Worm (Caenorhabditis elegans) whole organism, mixed stage, embryonic: ENCODE results near the gene F02D8.4.

Source experiments
- M03D4.4 ChIP-seq: sonication (generic microtip); optimal IDR thresholded peaks from 2 replicates; lab custom pipeline; 2017; ENCODE audit warnings: mild to moderate bottlenecking, missing genetic modification characterization, missing compliant biosample characterization
- bed-3 ChIP-seq: fragments of 200-800 bp; sonication (Bioruptor generic); optimal IDR thresholded peaks from 3 replicates; lab custom pipeline; 2018; ENCODE audit warnings: mild to moderate bottlenecking, missing genetic modification characterization, moderate library complexity, missing compliant biosample characterization
- blmp-1 ChIP-seq: fragments of 150-350 bp; optimal IDR thresholded peaks from 2 replicates; lab custom pipeline; 2014; ENCODE audit warnings: missing biosample characterization, missing genetic modification characterization
- ceh-43 ChIP-seq: fragments of 200-800 bp; sonication (Bioruptor generic); optimal IDR thresholded peaks from 2 replicates; lab custom pipeline; 2018; ENCODE audit warnings: mild to moderate bottlenecking, missing genetic modification characterization, moderate library complexity, missing compliant biosample characterization
- ceh-83 ChIP-seq: fragments of 200-800 bp; sonication (Bioruptor generic); optimal IDR thresholded peaks from 2 replicates; lab custom pipeline; 2018; ENCODE audit warnings: mild to moderate bottlenecking, missing genetic modification characterization, missing compliant biosample characterization
- ces-1 ChIP-seq: fragments of 150-350 bp; optimal IDR thresholded peaks from 2 replicates; lab custom pipeline; 2014; ENCODE audit warnings: missing biosample characterization, missing genetic modification reagents, missing genetic modification characterization
- cnd-1 ChIP-seq: fragments of 200-800 bp; sonication (Bioruptor generic); optimal IDR thresholded peaks from 2 replicates; lab custom pipeline; 2018; ENCODE audit warnings: mild to moderate bottlenecking, missing genetic modification characterization, missing compliant biosample characterization
- elt-1 ChIP-seq: sonication (generic microtip); optimal IDR thresholded peaks from 2 replicates; lab custom pipeline; 2017; ENCODE audit warnings: missing genetic modification characterization, mild to moderate bottlenecking, missing compliant biosample characterization, antibody characterized with exemption, moderate library complexity, borderline replicate concordance; ENCODE audit not compliant: insufficient read depth
- elt-3 ChIP-seq: fragments of 150-350 bp; optimal IDR thresholded peaks from 2 replicates; lab custom pipeline; 2014; ENCODE audit warnings: missing biosample characterization, missing genetic modification characterization
- flh-1 ChIP-seq: fragments of 200-800 bp; sonication (Bioruptor generic); optimal IDR thresholded peaks from 2 replicates; lab custom pipeline; 2018; ENCODE audit warnings: mild to moderate bottlenecking, missing genetic modification characterization, moderate library complexity, missing compliant biosample characterization
- ham-2 ChIP-seq: fragments of 200-800 bp; sonication (Bioruptor generic); optimal IDR thresholded peaks from 2 replicates; lab custom pipeline; 2018; ENCODE audit warnings: mild to moderate bottlenecking, missing genetic modification characterization, missing compliant biosample characterization
- hlh-1 ChIP-seq: fragments of 150-350 bp; optimal IDR thresholded peaks from 2 replicates; lab custom pipeline; 2014; ENCODE audit warnings: missing biosample characterization, missing genetic modification reagents, missing genetic modification characterization
- lsy-2 ChIP-seq: fragments of 150-350 bp; optimal IDR thresholded peaks from 2 replicates; lab custom pipeline; 2014; ENCODE audit warnings: missing biosample characterization, missing genetic modification characterization
- mab-5 ChIP-seq: fragments of 150-350 bp; optimal IDR thresholded peaks from 2 replicates; lab custom pipeline; 2014; ENCODE audit warnings: missing biosample characterization, missing genetic modification characterization
- mep-1 ChIP-seq: fragments of 150-350 bp; optimal IDR thresholded peaks from 2 replicates; lab custom pipeline; 2017; ENCODE audit warnings: missing biosample characterization, missing genetic modification reagents, missing genetic modification characterization, inconsistent platforms
- mls-2 ChIP-seq: sonication (generic microtip); optimal IDR thresholded peaks from 2 replicates; lab custom pipeline; 2016; ENCODE audit warnings: mild to moderate bottlenecking, missing genetic modification characterization, moderate library complexity, missing compliant biosample characterization
- nhr-12 ChIP-seq: fragments of 150-350 bp; optimal IDR thresholded peaks from 2 replicates; lab custom pipeline; 2014; ENCODE audit warnings: missing biosample characterization, missing genetic modification characterization
- nhr-2 ChIP-seq: fragments of 150-350 bp; optimal IDR thresholded peaks from 2 replicates; lab custom pipeline; 2014; ENCODE audit warnings: missing biosample characterization, missing genetic modification characterization
- nhr-237 ChIP-seq: fragments of 150-350 bp; optimal IDR thresholded peaks from 2 replicates; lab custom pipeline; 2014; ENCODE audit warnings: missing biosample characterization, missing genetic modification characterization
- nhr-28 ChIP-seq: fragments of 150-350 bp; optimal IDR thresholded peaks from 2 replicates; lab custom pipeline; 2014; ENCODE audit warnings: missing biosample characterization, missing genetic modification characterization
- nhr-76 ChIP-seq: sonication (generic microtip); optimal IDR thresholded peaks from 2 replicates; lab custom pipeline; 2017; ENCODE audit warnings: missing biosample characterization, missing genetic modification characterization
- pha-4 ChIP-seq: fragments of 150-350 bp; optimal IDR thresholded peaks from 2 replicates; lab custom pipeline; 2018; ENCODE audit warnings: missing biosample characterization, missing genetic modification reagents, missing genetic modification characterization
- sem-2 ChIP-seq: fragments of 200-800 bp; sonication (Bioruptor generic); optimal IDR thresholded peaks from 2 replicates; lab custom pipeline; 2018; ENCODE audit warnings: mild to moderate bottlenecking, missing genetic modification characterization, missing compliant biosample characterization
- snpc-4 ChIP-seq: fragments of 150-350 bp; optimal IDR thresholded peaks from 2 replicates; lab custom pipeline; 2014; ENCODE audit warnings: missing biosample characterization, missing genetic modification characterization
- sptf-1 ChIP-seq: sonication (generic microtip); optimal IDR thresholded peaks from 2 replicates; lab custom pipeline; 2017; ENCODE audit warnings: mild to moderate bottlenecking, missing genetic modification characterization, moderate library complexity, missing compliant biosample characterization
- tbx-8 ChIP-seq: fragments of 200-800 bp; sonication (Bioruptor generic); optimal IDR thresholded peaks from 2 replicates; lab custom pipeline; 2018; ENCODE audit warnings: mild to moderate bottlenecking, missing genetic modification characterization, moderate library complexity, missing compliant biosample characterization
- unc-120 ChIP-seq: sonication (generic microtip); optimal IDR thresholded peaks from 2 replicates; lab custom pipeline; 2017; ENCODE audit warnings: missing genetic modification characterization, missing compliant biosample characterization; ENCODE audit not compliant: poor library complexity, severe bottlenecking
- unc-39 ChIP-seq: fragments of 150-350 bp; optimal IDR thresholded peaks from 2 replicates; lab custom pipeline; 2014; ENCODE audit warnings: missing biosample characterization, missing genetic modification characterization
- unc-62 ChIP-seq: fragments of 150-350 bp; optimal IDR thresholded peaks from 2 replicates; lab custom pipeline; 2014; ENCODE audit warnings: missing biosample characterization, missing genetic modification reagents, missing genetic modification characterization
- zip-8 ChIP-seq: fragments of 150-350 bp; optimal IDR thresholded peaks from 2 replicates; lab custom pipeline; 2014; ENCODE audit warnings: missing biosample characterization, missing genetic modification characterization
- ztf-11 ChIP-seq: fragments of 150-350 bp; optimal IDR thresholded peaks from 2 replicates; lab custom pipeline; 2014; ENCODE audit warnings: missing biosample characterization, missing genetic modification characterization

Gene F02D8.4

ce11 chrV:14947022-14947421 lies 37.7 kb upstream of the F02D8.4 start, which contains the start of gene C30G7.4:
Gene C30G7.4, minus strand, starts transcription at chrV:14947122.
- TF ChIP-seq elt-1 (tag; lab: Kevin White, UChicago) (no peak), blmp-1 (no peak), unc-120 (no peak), zip-8 (no peak), ham-2 (no peak)
- TF ChIP-seq, all 35 proteins: peak for 0

DNA sequence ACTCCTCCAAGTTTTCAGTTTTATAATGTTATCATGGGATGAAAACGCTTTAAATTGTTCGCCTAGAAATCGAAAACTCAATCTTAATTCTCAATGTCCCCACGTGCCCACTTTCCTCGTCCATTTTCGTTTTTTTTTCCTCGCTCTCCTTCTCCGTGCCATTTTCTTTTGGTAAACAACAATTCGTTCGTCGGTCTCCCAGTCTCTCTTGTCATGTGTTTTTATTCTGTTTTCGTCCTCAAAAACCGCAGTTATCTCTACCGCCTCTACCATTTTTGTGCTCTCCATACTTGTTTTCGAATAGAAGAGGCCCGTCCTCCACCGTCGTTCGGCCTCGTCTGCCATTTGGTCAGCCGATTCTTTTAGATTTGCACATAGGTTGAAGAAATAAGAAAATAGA lies 36.1 kb upstream of the F02D8.4 start:
- TF ChIP-seq mep-1: no peak
- TF ChIP-seq nhr-76 (tag; lab: Kevin White, UChicago): no peak
- no peak for TF ChIP-seq sptf-1
- TF ChIP-seq lsy-2 (tag; lab: Kevin White, UChicago): no peak
- no peak for TF ChIP-seq elt-3 (tag; lab: Kevin White, UChicago)
- no peak for TF ChIP-seq flh-1 (GFP tag; lab: Kevin White, UChicago)
- TF ChIP-seq M03D4.4: no peak
- no peak for TF ChIP-seq ham-2
- no peak for TF ChIP-seq mls-2
- TF ChIP-seq sem-2 (GFP tag; lab: Kevin White, UChicago): no peak
- TF ChIP-seq nhr-28: no peak
- no peak for TF ChIP-seq ceh-83 (GFP tag; lab: Kevin White, UChicago)

DNA sequence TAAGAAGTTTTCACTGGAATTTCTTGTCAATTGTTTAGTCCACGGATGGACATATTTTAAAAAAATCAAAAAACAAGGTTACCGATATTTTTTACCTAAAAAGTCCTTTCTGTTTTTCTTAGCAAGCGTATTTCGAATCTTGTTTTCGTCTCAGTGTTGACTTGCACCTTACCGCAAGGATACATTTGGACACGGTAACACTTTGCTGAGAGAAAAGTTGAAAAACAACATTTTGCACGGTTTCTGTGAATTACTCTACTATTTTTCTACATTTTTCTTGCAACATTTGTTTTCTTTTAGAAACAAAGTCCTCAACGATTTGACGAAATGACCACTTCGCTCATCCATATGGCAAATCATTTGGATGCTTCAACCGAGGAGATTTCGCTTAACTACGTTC lies 35.2 kb upstream of the F02D8.4 start, which contains the start of gene hil-1:
Gene hil-1, plus strand, starts transcription at position 301 of the 400 bp plus-strand sequence.
- TF ChIP-seq unc-39 (tag; lab: Kevin White, UChicago): no peak
- TF ChIP-seq zip-8: no peak
- no peak for TF ChIP-seq pha-4 (tag; lab: Kevin White, UChicago)
- TF ChIP-seq cnd-1 (tag; lab: Kevin White, UChicago): no peak
- no peak for TF ChIP-seq elt-3 (tag; lab: Kevin White, UChicago)
- no peak for TF ChIP-seq tbx-8 (GFP tag; lab: Kevin White, UChicago)
- no peak for TF ChIP-seq ceh-43
- TF ChIP-seq ceh-83 (GFP tag; lab: Kevin White, UChicago): no peak

ce11 chrV:14954633-14955032 lies 30.1 kb upstream of the F02D8.4 start, which contains the start of gene C30G7.5:
Gene C30G7.5, minus strand, starts transcription at chrV:14954733.
- TF ChIP-seq ztf-11 (tag; lab: Kevin White, UChicago) (no peak), blmp-1 (no peak), nhr-2 (tag; lab: Kevin White, UChicago) (no peak), hlh-1 (tag; lab: Kevin White, UChicago) (no peak), sptf-1 (no peak)

- no peak for TF ChIP-seq unc-62
- TF ChIP-seq ces-1 (GFP tag; lab: Kevin White, UChicago): no peak
- TF ChIP-seq cnd-1 (tag; lab: Kevin White, UChicago): no peak
- TF ChIP-seq, all 35 proteins: peak for 0
Observed at ce11 chrV:14955676-14956075, 29.0 kb upstream of the F02D8.4 start, which contains the start of gene F02D8.9. Gene F02D8.9, minus strand, starts transcription at chrV:14955776.

- TF ChIP-seq zip-8 (no peak), hlh-1 (tag; lab: Kevin White, UChicago) (no peak), elt-3 (tag; lab: Kevin White, UChicago) (no peak), mab-5 (tag; lab: Kevin White, UChicago) (no peak), bed-3 (GFP tag; lab: Kevin White, UChicago) (no peak)
Observed at ce11 chrV:14971136-14971535, 13.6 kb upstream of the F02D8.4 start, which contains the start of gene nlp-59. Gene nlp-59, plus strand, starts transcription at chrV:14971436.

DNA sequence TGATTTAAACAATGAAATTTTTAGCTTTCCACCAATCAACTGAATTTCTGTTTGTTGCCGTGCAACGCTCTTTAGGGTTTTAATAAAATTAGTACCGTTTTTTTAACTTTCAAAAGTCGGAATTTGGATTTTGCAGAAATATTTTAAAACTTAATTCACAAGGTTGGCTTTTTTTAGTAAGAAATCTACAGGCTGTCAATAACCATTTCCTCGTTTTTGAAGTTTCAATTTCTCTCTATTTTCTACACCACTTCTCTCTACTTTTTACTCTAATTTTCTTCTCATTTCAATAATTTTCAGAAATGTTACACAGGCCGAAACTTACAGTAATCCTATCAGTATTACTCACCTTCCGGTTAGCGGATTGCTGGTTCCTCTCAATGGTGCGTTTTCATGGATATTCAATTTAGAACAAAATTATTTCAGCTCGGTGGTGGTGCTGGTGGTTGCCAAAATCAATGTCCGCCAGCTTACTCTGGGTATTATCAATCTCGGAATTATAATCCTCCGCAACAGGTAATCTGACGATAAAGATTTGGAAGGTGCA lies 6.4 kb upstream of the F02D8.4 start, which contains the start of the genes grd-12 and F02D8.1:
Gene grd-12, plus strand, starts transcription at position 301 of the 547 bp plus-strand sequence.
Gene F02D8.1, minus strand, starts transcription at position 497 of the 547 bp plus-strand sequence.
- TF ChIP-seq snpc-4 (tag; lab: Kevin White, UChicago): no peak
- no peak for TF ChIP-seq pha-4 (tag; lab: Kevin White, UChicago)
- TF ChIP-seq unc-120: no peak
- TF ChIP-seq nhr-237 (tag; lab: Kevin White, UChicago): no peak
- no peak for TF ChIP-seq nhr-12 (tag; lab: Kevin White, UChicago)
